Fruit fly (Drosophila melanogaster): ENCODE measurements around the gene Rh3.

Rh3 gene

DNA sequence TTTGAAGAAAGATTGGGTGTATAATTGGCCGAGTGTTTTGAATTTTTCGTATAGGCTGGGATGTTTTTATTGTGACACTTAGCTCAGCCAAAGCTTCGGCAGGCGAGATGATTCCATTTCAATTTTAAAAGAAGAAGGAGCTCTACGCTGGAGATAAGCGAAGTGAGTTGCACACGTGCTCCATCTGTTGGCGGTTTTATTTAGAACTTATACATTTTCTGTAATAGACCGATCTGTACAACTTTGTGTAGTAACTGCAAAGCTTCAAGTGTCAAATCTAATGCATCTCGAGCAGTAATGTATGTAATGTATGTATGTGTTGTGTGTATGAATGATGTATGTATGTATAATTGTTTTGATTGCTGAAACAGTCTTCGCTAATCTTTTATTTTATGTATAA lies 15.8 kb downstream of the Rh3 start:
- no peak for TF ChIP-seq D1 (tag; optimal IDR thresholded peaks at IDR 0.05)
- TF ChIP-seq CG8301 (tag; optimal IDR thresholded peaks at IDR 0.05) = no peak
- no peak for TF ChIP-seq CG10348 (GFP tag; IDR thresholded peaks at IDR 0.05)
- no peak for TF ChIP-seq CG15710 (tag; optimal IDR thresholded peaks at IDR 0.05)
- TF ChIP-seq CG34367 (tag; optimal IDR thresholded peaks at IDR 0.05) = no peak
- no peak for TF ChIP-seq Snoo (tag; optimal IDR thresholded peaks at IDR 0.05)
- TF ChIP-seq CG9948 (tag; optimal IDR thresholded peaks at IDR 0.05) = no peak
- TF ChIP-seq gl (tag; optimal IDR thresholded peaks at IDR 0.05) = no peak
- TF ChIP-seq CG12605 (GFP tag; IDR thresholded peaks at IDR 0.05) = no peak
- no peak for TF ChIP-seq EcR (GFP tag; optimal IDR thresholded peaks at IDR 0.05)
- TF ChIP-seq CG17806 (tag; optimal IDR thresholded peaks at IDR 0.05) = no peak
- TF ChIP-seq CG8159 (tag; optimal IDR thresholded peaks at IDR 0.05) = no peak
- TF ChIP-seq Pif1B (GFP tag; optimal IDR thresholded peaks at IDR 0.05) = no peak
- no peak for TF ChIP-seq CG32121 (GFP tag; IDR thresholded peaks at IDR 0.05)
- TF ChIP-seq CG14655 (GFP tag; optimal IDR thresholded peaks at IDR 0.05) = no peak
- TF ChIP-seq Ets98B (GFP tag; IDR thresholded peaks at IDR 0.05) = no peak
- no peak for TF ChIP-seq CG4496 (GFP tag; IDR thresholded peaks at IDR 0.05)
- no peak for TF ChIP-seq fd96Ca (GFP tag; IDR thresholded peaks at IDR 0.05)

DNA sequence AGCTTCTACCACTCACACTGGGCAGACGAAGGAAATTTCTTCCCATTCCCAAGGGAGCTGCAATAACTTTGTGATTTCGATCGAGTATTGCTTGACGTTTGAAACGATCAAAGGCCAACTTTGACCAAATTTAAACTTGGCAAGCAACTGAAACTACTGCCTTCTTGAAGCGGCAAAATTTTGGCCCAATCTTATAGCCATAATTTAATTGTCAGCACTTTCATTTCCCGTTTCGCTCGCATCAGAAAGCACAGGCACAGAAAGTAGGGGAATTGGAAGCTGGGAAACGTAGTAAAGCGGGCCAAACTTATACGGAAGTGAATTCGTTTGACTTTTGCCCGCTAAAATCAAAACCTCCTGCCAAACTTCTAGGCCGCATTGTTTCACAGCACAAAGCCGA lies 22.6 kb downstream of the Rh3 start, which contains the start of gene CG4390:
CG4390 (minus strand) TSS at position 101 of the 400 bp plus-strand sequence.
- no peak for TF ChIP-seq Pif1B (GFP tag; optimal IDR thresholded peaks at IDR 0.05)
- TF ChIP-seq CG10348 (GFP tag; IDR thresholded peaks at IDR 0.05) = no peak
- TF ChIP-seq CG12605 (GFP tag; IDR thresholded peaks at IDR 0.05) = no peak
- no peak for TF ChIP-seq EcR (GFP tag; optimal IDR thresholded peaks at IDR 0.05)
- no peak for TF ChIP-seq D1 (tag; optimal IDR thresholded peaks at IDR 0.05)
- no peak for TF ChIP-seq CG17806 (tag; optimal IDR thresholded peaks at IDR 0.05)
- no peak for TF ChIP-seq CG13204 (GFP tag; optimal IDR thresholded peaks at IDR 0.05)
- TF ChIP-seq CG32121 (GFP tag; IDR thresholded peaks at IDR 0.05) = no peak
- no peak for TF ChIP-seq Ets98B (GFP tag; IDR thresholded peaks at IDR 0.05)
- TF ChIP-seq gl (tag; optimal IDR thresholded peaks at IDR 0.05) = no peak
- TF ChIP-seq CG15710 (tag; optimal IDR thresholded peaks at IDR 0.05) = no peak
- no peak for TF ChIP-seq CG9948 (tag; optimal IDR thresholded peaks at IDR 0.05)
- no peak for TF ChIP-seq Pif1A (GFP tag; optimal IDR thresholded peaks at IDR 0.05)
- no peak for TF ChIP-seq CG8159 (tag; optimal IDR thresholded peaks at IDR 0.05)
- TF ChIP-seq CG14655 (GFP tag; optimal IDR thresholded peaks at IDR 0.05) = no peak
- TF ChIP-seq CG8301 (tag; optimal IDR thresholded peaks at IDR 0.05) = no peak
- no peak for TF ChIP-seq fd96Ca (GFP tag; IDR thresholded peaks at IDR 0.05)
- TF ChIP-seq CG4496 (GFP tag; IDR thresholded peaks at IDR 0.05) = no peak
- TF ChIP-seq rn (GFP tag; IDR thresholded peaks at IDR 0.05) = no peak

DNA sequence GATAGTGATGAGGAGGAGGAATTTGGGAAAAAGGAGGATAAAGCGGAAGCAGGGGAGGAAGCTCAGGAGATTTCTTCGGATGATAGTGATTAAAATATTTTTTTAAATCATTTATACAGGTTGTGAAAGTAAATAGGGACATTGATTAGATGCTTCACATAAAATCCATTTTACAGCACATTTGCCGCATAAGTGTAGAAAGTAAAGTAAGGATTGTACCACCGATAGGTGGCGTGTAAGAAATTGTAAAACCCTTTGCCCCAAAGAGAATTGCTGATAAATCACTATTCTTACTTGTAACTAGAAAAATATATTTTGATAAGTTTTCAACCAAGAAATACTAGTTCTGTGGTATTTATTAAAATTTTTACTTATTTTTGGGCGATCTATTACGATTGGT lies 23.3 kb downstream of the Rh3 start:
- TF ChIP-seq Ets98B (GFP tag; IDR thresholded peaks at IDR 0.05) (no peak), D1 (tag; optimal IDR thresholded peaks at IDR 0.05) (no peak), EcR (GFP tag; optimal IDR thresholded peaks at IDR 0.05) (no peak), Snoo (tag; optimal IDR thresholded peaks at IDR 0.05) (no peak)

DNA sequence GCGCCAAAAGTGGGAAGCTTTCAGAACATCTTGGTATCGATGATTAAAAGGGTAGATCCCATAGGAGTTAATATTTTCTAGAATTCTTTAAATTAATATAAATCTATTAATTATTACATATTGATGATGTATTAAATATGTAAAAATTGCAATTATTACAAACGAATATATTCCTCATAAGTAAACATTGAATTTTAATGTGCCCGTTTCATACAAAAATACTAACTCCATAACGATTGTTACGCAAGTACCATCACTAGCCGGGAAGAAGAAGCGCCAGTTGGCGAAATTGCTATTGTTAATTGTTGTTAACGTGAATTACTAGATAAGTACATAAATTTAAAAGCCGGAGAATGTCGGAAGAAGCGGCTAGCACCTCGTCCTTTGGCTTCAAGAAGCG lies 24.7 kb downstream of the Rh3 start, which contains the start of gene mdlc:
mdlc (plus strand) TSS at position 248 of the 400 bp plus-strand sequence.
- no peak for TF ChIP-seq CG32121 (GFP tag; IDR thresholded peaks at IDR 0.05)
- TF ChIP-seq D1 (tag; optimal IDR thresholded peaks at IDR 0.05) = no peak
- TF ChIP-seq Snoo (tag; optimal IDR thresholded peaks at IDR 0.05) = no peak
- no peak for TF ChIP-seq CG8159 (tag; optimal IDR thresholded peaks at IDR 0.05)
- TF ChIP-seq CG15710 (tag; optimal IDR thresholded peaks at IDR 0.05) = no peak
- no peak for TF ChIP-seq CG9948 (tag; optimal IDR thresholded peaks at IDR 0.05)
- TF ChIP-seq CG17806 (tag; optimal IDR thresholded peaks at IDR 0.05) = no peak
- TF ChIP-seq Pif1A (GFP tag; optimal IDR thresholded peaks at IDR 0.05) = no peak
- no peak for TF ChIP-seq EcR (GFP tag; optimal IDR thresholded peaks at IDR 0.05)

DNA sequence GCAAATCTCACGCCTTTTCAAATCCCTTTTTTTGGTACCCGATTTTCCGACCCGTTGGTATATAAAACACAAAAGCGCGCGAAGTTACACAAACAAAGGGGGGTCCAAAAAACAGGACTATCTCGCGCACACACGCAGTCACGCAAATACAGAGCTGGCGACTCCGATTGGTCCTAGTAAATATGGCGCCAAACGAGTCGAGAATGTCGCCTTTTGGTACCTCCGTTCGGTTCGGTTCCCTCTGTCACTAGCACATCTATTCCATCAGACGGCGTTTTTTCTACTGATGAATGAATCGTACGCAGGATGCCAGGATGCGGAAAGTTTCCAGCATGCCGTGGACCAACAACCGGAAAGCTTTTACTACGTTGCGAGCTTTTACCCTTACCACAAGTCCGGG lies 26.4 kb downstream of the Rh3 start, which contains the start of gene CG17193:
CG17193 (minus strand) TSS at position 289 of the 400 bp plus-strand sequence.
- TF ChIP-seq CG34367 (tag; optimal IDR thresholded peaks at IDR 0.05) = no peak
- no peak for TF ChIP-seq CG14655 (GFP tag; optimal IDR thresholded peaks at IDR 0.05)
- TF ChIP-seq CG12605 (GFP tag; IDR thresholded peaks at IDR 0.05) = no peak
- TF ChIP-seq CG8301 (tag; optimal IDR thresholded peaks at IDR 0.05) = no peak

DNA sequence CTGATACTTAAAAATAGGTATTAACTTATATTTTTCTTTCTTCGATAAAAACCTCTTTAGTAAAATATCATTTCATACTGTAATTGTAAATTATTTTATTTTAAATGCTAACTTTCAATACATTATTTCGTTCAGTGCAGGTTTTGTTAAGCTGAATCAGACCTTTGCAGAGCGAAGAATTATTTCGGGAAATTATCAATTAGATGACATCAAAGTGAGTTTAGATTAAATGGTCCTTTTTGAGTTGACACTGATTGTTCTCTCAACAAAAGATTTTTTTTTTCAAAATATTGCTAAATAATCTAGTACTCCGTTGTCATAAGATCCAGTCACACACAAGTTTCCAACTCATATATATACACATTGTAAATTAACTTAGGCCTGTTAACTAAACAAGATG lies 39.8 kb downstream of the Rh3 start, which contains the start of the genes CG33934 and Indy-2:
CG33934 (plus strand) TSS at position 301 of the 400 bp plus-strand sequence.
Indy-2 (plus strand) TSS at position 301 of the 400 bp plus-strand sequence.
- TF ChIP-seq EcR (GFP tag; optimal IDR thresholded peaks at IDR 0.05) = no peak
- TF ChIP-seq fd96Ca (GFP tag; IDR thresholded peaks at IDR 0.05) = no peak
- no peak for TF ChIP-seq CG13204 (GFP tag; optimal IDR thresholded peaks at IDR 0.05)
- no peak for TF ChIP-seq CG15710 (tag; optimal IDR thresholded peaks at IDR 0.05)
- TF ChIP-seq CG32121 (GFP tag; IDR thresholded peaks at IDR 0.05) = no peak
- TF ChIP-seq CG17806 (tag; optimal IDR thresholded peaks at IDR 0.05) = no peak
- no peak for TF ChIP-seq Pif1A (GFP tag; optimal IDR thresholded peaks at IDR 0.05)
- TF ChIP-seq CG8159 (tag; optimal IDR thresholded peaks at IDR 0.05) = no peak

DNA sequence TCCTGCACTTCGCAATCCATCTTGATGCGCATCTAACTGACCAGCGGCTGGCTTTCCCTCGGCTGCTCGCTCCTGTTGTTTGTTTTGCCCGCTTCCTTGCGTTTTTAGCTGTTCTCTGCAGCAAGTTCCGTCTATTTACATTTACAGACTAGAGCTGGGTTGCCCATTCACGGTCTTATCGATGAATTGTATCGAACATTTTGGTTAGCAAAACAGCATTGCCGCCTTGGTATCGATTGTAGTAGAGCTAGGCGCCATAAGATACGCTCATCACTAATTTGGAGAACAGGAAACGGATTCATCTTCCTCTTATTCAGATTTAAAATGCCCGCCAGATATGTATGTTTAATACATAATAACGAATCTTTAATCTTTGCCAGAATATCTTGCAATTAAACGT lies 46.4 kb downstream of the Rh3 start, which contains the start of gene Regnase-1:
Regnase-1 (minus strand) TSS at position 170 of the 400 bp plus-strand sequence.
- TF ChIP-seq CG12605 (GFP tag; IDR thresholded peaks at IDR 0.05) = peak; percentile 73
- peak; percentile 78 for TF ChIP-seq Ets98B (GFP tag; IDR thresholded peaks at IDR 0.05)
- TF ChIP-seq CG10348 (GFP tag; IDR thresholded peaks at IDR 0.05) = no peak
- no peak for TF ChIP-seq CG8301 (tag; optimal IDR thresholded peaks at IDR 0.05)
- no peak for TF ChIP-seq gl (tag; optimal IDR thresholded peaks at IDR 0.05)
- TF ChIP-seq Snoo (tag; optimal IDR thresholded peaks at IDR 0.05) = peak; percentile 91
- peak; percentile 83 for TF ChIP-seq CG34367 (tag; optimal IDR thresholded peaks at IDR 0.05)
- peak; percentile 50 for TF ChIP-seq CG9948 (tag; optimal IDR thresholded peaks at IDR 0.05)
- peak; percentile 76 for TF ChIP-seq fd96Ca (GFP tag; IDR thresholded peaks at IDR 0.05)
- no peak for TF ChIP-seq Pif1A (GFP tag; optimal IDR thresholded peaks at IDR 0.05)
- TF ChIP-seq Pif1B (GFP tag; optimal IDR thresholded peaks at IDR 0.05) = peak; percentile 70
- TF ChIP-seq CG14655 (GFP tag; optimal IDR thresholded peaks at IDR 0.05) = no peak
- no peak for TF ChIP-seq CG15710 (tag; optimal IDR thresholded peaks at IDR 0.05)
- peak; percentile 89 for TF ChIP-seq CG4496 (GFP tag; IDR thresholded peaks at IDR 0.05)
- TF ChIP-seq EcR (GFP tag; optimal IDR thresholded peaks at IDR 0.05) = no peak
- no peak for TF ChIP-seq CG17806 (tag; optimal IDR thresholded peaks at IDR 0.05)
- TF ChIP-seq CG32121 (GFP tag; IDR thresholded peaks at IDR 0.05) = peak; percentile 81
- peak; percentile 64 for TF ChIP-seq CG8159 (tag; optimal IDR thresholded peaks at IDR 0.05)
- no peak for TF ChIP-seq D1 (tag; optimal IDR thresholded peaks at IDR 0.05)
- no peak for TF ChIP-seq rn (GFP tag; IDR thresholded peaks at IDR 0.05)
